Worm (Caenorhabditis elegans): ENCODE data around the gene T19D12.9.

DNA sequence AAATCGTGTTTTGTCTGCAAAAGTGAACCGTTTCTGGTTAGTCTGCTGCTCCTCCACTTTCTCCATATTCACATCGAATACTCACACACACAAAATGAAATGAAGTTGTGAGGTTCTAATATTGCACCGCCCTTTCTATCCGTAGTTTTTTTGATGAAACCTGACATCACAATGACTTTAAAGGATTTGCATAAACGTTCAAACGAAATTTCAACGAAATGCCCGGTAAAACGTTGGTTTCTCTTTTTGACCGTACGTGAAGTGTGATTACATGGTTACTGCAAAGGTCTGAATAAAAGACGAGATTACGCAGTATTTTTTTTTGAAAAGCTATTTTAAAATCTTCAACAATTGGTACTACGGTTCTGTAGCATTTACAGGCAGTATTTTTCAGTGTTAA lies at the start of gene T19D12.9:
- TF ChIP-seq tag-97 (GFP tag; IDR thresholded peaks at IDR 0.05) (no peak), rbr-2 (tag; optimal IDR thresholded peaks at IDR 0.05) (no peak), lin-13 (GFP tag; optimal IDR thresholded peaks at IDR 0.05) (no peak), ces-1 (GFP tag; optimal IDR thresholded peaks at IDR 0.05) (no peak), lsy-2 (tag; optimal IDR thresholded peaks at IDR 0.05) (no peak), snpc-4 (tag; optimal IDR thresholded peaks at IDR 0.05) (no peak), F10B5.3 (tag; optimal IDR thresholded peaks at IDR 0.05) (no peak), fkh-10 (GFP tag; optimal IDR thresholded peaks at IDR 0.05) (no peak), mdl-1 (tag; optimal IDR thresholded peaks at IDR 0.05) (no peak), skn-1 (tag; optimal IDR thresholded peaks at IDR 0.05) (no peak), ceh-82 (tag; optimal IDR thresholded peaks at IDR 0.05) (no peak), aly-2 (tag; optimal IDR thresholded peaks at IDR 0.05) (no peak), dpl-1 (GFP tag; optimal IDR thresholded peaks at IDR 0.05) (no peak), Y48G9A.11 (GFP tag; IDR thresholded peaks at IDR 0.05) (no peak)

Data from whole organism, L4 larva.